Fruit fly (Drosophila melanogaster): ENCODE results near the gene TwdlT.

TwdlT gene

dm6 chr3R:27048561-27049270 is at the start of gene TwdlT:
Gene TwdlT, plus strand, starts transcription at chr3R:27049220.
- TF ChIP-seq tj (GFP tag; optimal IDR thresholded peaks at IDR 0.05) (no peak), Crg-1 (GFP tag; optimal IDR thresholded peaks at IDR 0.05) (no peak), CG7045 (GFP tag; optimal IDR thresholded peaks at IDR 0.05) (no peak), ovo (GFP tag; optimal IDR thresholded peaks at IDR 0.05) (no peak), toe (GFP tag; optimal IDR thresholded peaks at IDR 0.05) (no peak), kay (GFP tag; ENCODE audit: borderline replicate concordance) (no peak), CG7101 (tag; optimal IDR thresholded peaks at IDR 0.05) (no peak), cic (GFP tag; optimal IDR thresholded peaks at IDR 0.05) (no peak), CG14711 (tag; optimal IDR thresholded peaks at IDR 0.05) (no peak), bab1 (GFP tag; optimal IDR thresholded peaks at IDR 0.05) (no peak), CG33017 (tag; optimal IDR thresholded peaks at IDR 0.05) (no peak)

- TF ChIP-seq CG11617 (GFP tag; optimal IDR thresholded peaks at IDR 0.05) (no peak), bab1 (GFP tag; optimal IDR thresholded peaks at IDR 0.05) (no peak), Clk (GFP tag; optimal IDR thresholded peaks at IDR 0.05) (no peak), kay (GFP tag; ENCODE audit: borderline replicate concordance) (no peak), CG12768 (GFP tag; optimal IDR thresholded peaks at IDR 0.05) (no peak), Mnt (GFP tag; optimal IDR thresholded peaks at IDR 0.05) (no peak), CG7101 (tag; optimal IDR thresholded peaks at IDR 0.05) (no peak), CG1620 (GFP tag; optimal IDR thresholded peaks at IDR 0.05) (no peak), Hr96 (GFP tag; optimal IDR thresholded peaks at IDR 0.05) (no peak), ovo (GFP tag; optimal IDR thresholded peaks at IDR 0.05) (no peak), pad (GFP tag; optimal IDR thresholded peaks at IDR 0.05) (no peak), cnc (optimal IDR thresholded peaks at IDR 0.05) (no peak), CG14711 (tag; optimal IDR thresholded peaks at IDR 0.05) (no peak), Crg-1 (GFP tag; optimal IDR thresholded peaks at IDR 0.05) (no peak)
Observed at dm6 chr3R:26999452-26999851, 49.6 kb upstream of the TwdlT start, which contains the start of gene CG31077. Gene CG31077, plus strand, starts transcription at chr3R:26999752.

- TF ChIP-seq Hr96 (GFP tag; optimal IDR thresholded peaks at IDR 0.05), result no peak
- no peak for TF ChIP-seq toe (GFP tag; optimal IDR thresholded peaks at IDR 0.05)
- TF ChIP-seq CG5204 (GFP tag; optimal IDR thresholded peaks at IDR 0.05), result no peak
- no peak for TF ChIP-seq CG7045 (GFP tag; optimal IDR thresholded peaks at IDR 0.05)
- no peak for TF ChIP-seq Clk (GFP tag; optimal IDR thresholded peaks at IDR 0.05)
- TF ChIP-seq CG11617 (GFP tag; optimal IDR thresholded peaks at IDR 0.05), result no peak
- TF ChIP-seq Mnt (GFP tag; optimal IDR thresholded peaks at IDR 0.05), result no peak
- no peak for TF ChIP-seq CG7101 (tag; optimal IDR thresholded peaks at IDR 0.05)
- TF ChIP-seq bab1 (GFP tag; optimal IDR thresholded peaks at IDR 0.05), result no peak
Observed at dm6 chr3R:27002787-27003186, 46.2 kb upstream of the TwdlT start.

dm6 chr3R:27005338-27005737 is 43.7 kb upstream of the TwdlT start, which contains the start of gene CG6296:
Gene CG6296, minus strand, starts transcription at chr3R:27005469.
- TF ChIP-seq CG1620 (GFP tag; optimal IDR thresholded peaks at IDR 0.05), result no peak

- TF ChIP-seq tj (GFP tag; optimal IDR thresholded peaks at IDR 0.05) (no peak), cnc (optimal IDR thresholded peaks at IDR 0.05) (no peak), CG7101 (tag; optimal IDR thresholded peaks at IDR 0.05) (no peak), bab1 (GFP tag; optimal IDR thresholded peaks at IDR 0.05) (no peak), CG14711 (tag; optimal IDR thresholded peaks at IDR 0.05) (no peak), ovo (GFP tag; optimal IDR thresholded peaks at IDR 0.05) (no peak), CG11617 (GFP tag; optimal IDR thresholded peaks at IDR 0.05) (no peak), Crg-1 (GFP tag; optimal IDR thresholded peaks at IDR 0.05) (no peak), CG12768 (GFP tag; optimal IDR thresholded peaks at IDR 0.05) (no peak), cic (GFP tag; optimal IDR thresholded peaks at IDR 0.05) (no peak), Clk (GFP tag; optimal IDR thresholded peaks at IDR 0.05) (no peak), CG33017 (tag; optimal IDR thresholded peaks at IDR 0.05) (no peak)
Observed at dm6 chr3R:27007022-27007421, 42.0 kb upstream of the TwdlT start, which contains the start of gene CG6295. Gene CG6295, minus strand, starts transcription at chr3R:27007055.

dm6 chr3R:27018187-27018586 is 30.8 kb upstream of the TwdlT start, which contains the start of gene CG17192:
Gene CG17192, minus strand, starts transcription at chr3R:27018287.
- TF ChIP-seq CG5204 (GFP tag; optimal IDR thresholded peaks at IDR 0.05) (no peak), kay (GFP tag; ENCODE audit: borderline replicate concordance) (no peak), CG12768 (GFP tag; optimal IDR thresholded peaks at IDR 0.05) (no peak), bab1 (GFP tag; optimal IDR thresholded peaks at IDR 0.05) (no peak), Mnt (GFP tag; optimal IDR thresholded peaks at IDR 0.05) (no peak), CG11617 (GFP tag; optimal IDR thresholded peaks at IDR 0.05) (no peak), Clk (GFP tag; optimal IDR thresholded peaks at IDR 0.05) (no peak), CG7101 (tag; optimal IDR thresholded peaks at IDR 0.05) (no peak), pad (GFP tag; optimal IDR thresholded peaks at IDR 0.05) (no peak), Crg-1 (GFP tag; optimal IDR thresholded peaks at IDR 0.05) (no peak), CG33017 (tag; optimal IDR thresholded peaks at IDR 0.05) (no peak), tj (GFP tag; optimal IDR thresholded peaks at IDR 0.05) (no peak), Hr96 (GFP tag; optimal IDR thresholded peaks at IDR 0.05) (no peak), toe (GFP tag; optimal IDR thresholded peaks at IDR 0.05) (no peak), ovo (GFP tag; optimal IDR thresholded peaks at IDR 0.05) (no peak)

dm6 chr3R:27019701-27020172 is 29.3 kb upstream of the TwdlT start, which contains the start of gene CG17191:
Gene CG17191, minus strand, starts transcription at chr3R:27019751.
- no peak for TF ChIP-seq ovo (GFP tag; optimal IDR thresholded peaks at IDR 0.05)
- TF ChIP-seq CG7045 (GFP tag; optimal IDR thresholded peaks at IDR 0.05), result no peak
- TF ChIP-seq Hr96 (GFP tag; optimal IDR thresholded peaks at IDR 0.05), result no peak
- no peak for TF ChIP-seq cic (GFP tag; optimal IDR thresholded peaks at IDR 0.05)
- no peak for TF ChIP-seq Mnt (GFP tag; optimal IDR thresholded peaks at IDR 0.05)
- no peak for TF ChIP-seq CG12768 (GFP tag; optimal IDR thresholded peaks at IDR 0.05)
- TF ChIP-seq CG11617 (GFP tag; optimal IDR thresholded peaks at IDR 0.05), result no peak
- TF ChIP-seq kay (GFP tag; ENCODE audit: borderline replicate concordance), result no peak
- TF ChIP-seq CG14711 (tag; optimal IDR thresholded peaks at IDR 0.05), result no peak
- no peak for TF ChIP-seq CG7101 (tag; optimal IDR thresholded peaks at IDR 0.05)
- TF ChIP-seq CG5204 (GFP tag; optimal IDR thresholded peaks at IDR 0.05), result no peak
- no peak for TF ChIP-seq CG1620 (GFP tag; optimal IDR thresholded peaks at IDR 0.05)
- TF ChIP-seq toe (GFP tag; optimal IDR thresholded peaks at IDR 0.05), result no peak
- TF ChIP-seq cnc (optimal IDR thresholded peaks at IDR 0.05), result no peak

All from whole organism, adult.